Worm (Caenorhabditis elegans): ENCODE results near the gene irld-15.
"Not testable (repeated sequence)": the region's sequence is repeated elsewhere in the genome, so short reads cannot be mapped to it uniquely, and the experiment has no call there.

DNA sequence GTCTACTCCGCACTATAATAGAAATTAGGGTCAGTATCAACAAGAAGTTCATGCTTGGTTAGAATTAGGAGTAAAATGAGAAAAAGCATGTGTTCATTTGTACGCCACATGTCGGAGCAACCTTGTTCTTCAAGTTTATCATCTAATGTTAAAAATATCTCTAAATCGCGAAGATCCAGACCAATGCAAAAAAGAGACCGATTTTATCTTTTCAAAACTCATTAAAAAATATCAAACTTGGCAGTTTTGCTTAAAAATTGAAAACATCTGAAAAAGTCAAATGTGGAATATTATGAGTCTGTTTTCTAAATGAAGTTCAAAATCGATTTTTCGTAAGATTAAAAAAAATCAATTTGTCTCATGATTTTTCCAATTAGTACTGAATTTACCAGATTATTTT lies 17.3 kb upstream of the irld-15 start, which contains the start of gene Y19D10B.6:
- TF ChIP-seq tab-1 (GFP tag; IDR thresholded peaks at IDR 0.05); klf-2 (GFP tag; conservative IDR thresholded peaks at IDR 0.05); T22C8.4 (GFP tag; IDR thresholded peaks at IDR 0.05): not testable (repeated sequence)
